Worm (Caenorhabditis elegans) whole organism, young adult: ENCODE data around the gene Y39A1A.31.

Source experiments
- C06A6.2 ChIP-seq: fragments of 200-800 bp; sonication (Bioruptor generic); conservative IDR thresholded peaks from 2 replicates; pipeline ENCODE4 v1.3.6; 2022; ENCODE audit warnings: missing genetic modification characterization, missing compliant biosample characterization
- F33H1.4 ChIP-seq: fragments of 200-800 bp; sonication (Bioruptor generic); IDR thresholded peaks from 2 replicates; pipeline ENCODE4 v1.3.6; 2022; ENCODE audit warnings: missing genetic modification reagents, missing genetic modification characterization, missing compliant biosample characterization
- F49E8.2 ChIP-seq: sonication (generic microtip); optimal IDR thresholded peaks from 3 replicates; lab custom pipeline; 2017; ENCODE audit warnings: missing genetic modification characterization, mild to moderate bottlenecking, missing compliant biosample characterization, antibody characterized with exemption, moderate library complexity; ENCODE audit not compliant: insufficient read depth
- F55B11.4 ChIP-seq: sonication (generic microtip); optimal IDR thresholded peaks from 2 replicates; lab custom pipeline; 2016; ENCODE audit warnings: missing compliant biosample characterization, missing genetic modification characterization, borderline replicate concordance; ENCODE audit not compliant: insufficient read depth
- F57C9.4 ChIP-seq: sonication (generic microtip); optimal IDR thresholded peaks from 2 replicates; lab custom pipeline; 2017; ENCODE audit warnings: mild to moderate bottlenecking, missing genetic modification characterization, missing compliant biosample characterization
- K11D2.4 ChIP-seq: fragments of 200-800 bp; sonication (Bioruptor generic); IDR thresholded peaks from 2 replicates; pipeline ENCODE4 v1.3.6; 2022; ENCODE audit warnings: missing genetic modification reagents, missing genetic modification characterization, missing compliant biosample characterization
- Y67H2A.10 ChIP-seq: fragments of 200-800 bp; sonication (Bioruptor generic); conservative IDR thresholded peaks from 2 replicates; pipeline ENCODE4 v1.3.6; 2022; ENCODE audit warnings: missing genetic modification reagents, missing genetic modification characterization, missing compliant biosample characterization
- akir-1 ChIP-seq: fragments of 200-800 bp; sonication (Bioruptor generic); optimal IDR thresholded peaks from 2 replicates; lab custom pipeline; 2018; ENCODE audit warnings: mild to moderate bottlenecking, missing genetic modification characterization, moderate library complexity, missing compliant biosample characterization
- ama-1 ChIP-seq, 3 experiments: fragments of 150-350 bp in 1 of 3; sonication (generic microtip) in 2 of 3; optimal IDR thresholded peaks; 2 replicates each; lab custom pipeline; 2014 to 2018; ENCODE audit warnings: missing biosample characterization in 2 of 3, missing genetic modification characterization in 2 of 3, missing genetic modification reagents in 2 of 3
- attf-6 ChIP-seq: fragments of 200-800 bp; sonication (Bioruptor generic); IDR thresholded peaks from 2 replicates; pipeline ENCODE4 v1.3.6; 2022; ENCODE audit warnings: missing genetic modification reagents, missing genetic modification characterization, missing compliant biosample characterization
- bed-2 ChIP-seq: fragments of 200-800 bp; sonication (Bioruptor generic); IDR thresholded peaks from 2 replicates; pipeline ENCODE4 v1.3.6; 2022; ENCODE audit warnings: missing genetic modification reagents, missing genetic modification characterization, missing compliant biosample characterization
- ceh-100 ChIP-seq: fragments of 200-800 bp; sonication (Bioruptor generic); IDR thresholded peaks from 2 replicates; pipeline ENCODE4 v1.3.6; 2022; ENCODE audit warnings: missing genetic modification reagents, missing genetic modification characterization, missing compliant biosample characterization
- ceh-27 ChIP-seq: fragments of 200-800 bp; sonication (Bioruptor generic); optimal IDR thresholded peaks from 2 replicates; lab custom pipeline; 2018; ENCODE audit warnings: mild to moderate bottlenecking, missing genetic modification characterization, moderate library complexity, missing compliant biosample characterization
- chd-7 ChIP-seq: sonication (generic microtip); optimal IDR thresholded peaks from 2 replicates; lab custom pipeline; 2016; ENCODE audit warnings: mild to moderate bottlenecking, missing genetic modification characterization, moderate library complexity, missing compliant biosample characterization
- dpl-1 ChIP-seq: fragments of 150-350 bp; optimal IDR thresholded peaks from 2 replicates; lab custom pipeline; 2014; ENCODE audit warnings: missing biosample characterization, missing genetic modification reagents, missing genetic modification characterization
- egl-18 ChIP-seq: fragments of 200-800 bp; sonication (Bioruptor generic); IDR thresholded peaks from 2 replicates; pipeline ENCODE4 v1.3.6; 2022; ENCODE audit warnings: missing genetic modification reagents, missing genetic modification characterization, missing compliant biosample characterization
- egrh-3 ChIP-seq: fragments of 200-800 bp; sonication (Bioruptor generic); IDR thresholded peaks from 2 replicates; pipeline ENCODE4 v1.3.6; 2022; ENCODE audit warnings: missing genetic modification reagents, missing genetic modification characterization, missing compliant biosample characterization
- hrde-1 ChIP-seq: sonication (generic microtip); optimal IDR thresholded peaks from 2 replicates; lab custom pipeline; 2016; ENCODE audit warnings: missing genetic modification characterization, mild to moderate bottlenecking, missing compliant biosample characterization, moderate library complexity, missing genotype, missing genetic modification reagents, borderline replicate concordance
- let-526 ChIP-seq: fragments of 200-800 bp; sonication (Bioruptor generic); IDR thresholded peaks from 2 replicates; pipeline ENCODE4 v1.3.6; 2022; ENCODE audit warnings: missing genetic modification reagents, missing genetic modification characterization, missing compliant biosample characterization
- let-607 ChIP-seq, 2 experiments: fragments of 200-800 bp in 1 of 2; sonication (Bioruptor generic) in 1 of 2; sonication (generic microtip) in 1 of 2; optimal IDR thresholded peaks; 2 replicates each; lab custom pipeline; 2016 to 2018; ENCODE audit warnings: mild to moderate bottlenecking in 2 of 2, missing compliant biosample characterization in 2 of 2, missing genetic modification characterization in 2 of 2, moderate library complexity in 2 of 2, missing genotype in 1 of 2
- lin-54 ChIP-seq: fragments of 200-800 bp; sonication (Bioruptor generic); optimal IDR thresholded peaks from 2 replicates; lab custom pipeline; 2018; ENCODE audit warnings: mild to moderate bottlenecking, missing genetic modification characterization, missing compliant biosample characterization
- madf-6 ChIP-seq: fragments of 200-800 bp; sonication (Bioruptor generic); IDR thresholded peaks from 2 replicates; pipeline ENCODE4 v1.3.6; 2022; ENCODE audit warnings: missing genetic modification reagents, missing genetic modification characterization, missing compliant biosample characterization
- nfya-1 ChIP-seq: sonication (generic microtip); optimal IDR thresholded peaks from 2 replicates; lab custom pipeline; 2017; ENCODE audit warnings: antibody characterized with exemption, missing compliant biosample characterization, missing genetic modification characterization, borderline replicate concordance; ENCODE audit not compliant: insufficient read depth
- nfya-2 ChIP-seq: fragments of 200-800 bp; sonication (Bioruptor generic); IDR thresholded peaks from 2 replicates; pipeline ENCODE4 v1.3.6; 2022; ENCODE audit warnings: missing genetic modification reagents, missing genetic modification characterization, missing compliant biosample characterization
- nhr-80 ChIP-seq: sonication (generic microtip); optimal IDR thresholded peaks from 2 replicates; lab custom pipeline; 2016; ENCODE audit warnings: missing genetic modification characterization, missing compliant biosample characterization
- nhr-90 ChIP-seq: sonication (generic microtip); optimal IDR thresholded peaks from 2 replicates; lab custom pipeline; 2016; ENCODE audit warnings: missing genotype, mild to moderate bottlenecking, missing genetic modification characterization, missing compliant biosample characterization
- rcor-1 ChIP-seq: fragments of 200-800 bp; sonication (Bioruptor generic); IDR thresholded peaks from 2 replicates; pipeline ENCODE4 v1.3.6; 2022; ENCODE audit warnings: missing genetic modification reagents, missing genetic modification characterization, missing compliant biosample characterization
- rec-8 ChIP-seq, 2 experiments: sonication (generic microtip); optimal IDR thresholded peaks; 2 replicates each; lab custom pipeline; 2016; ENCODE audit warnings: mild to moderate bottlenecking in 2 of 2, missing genetic modification characterization in 2 of 2, missing genetic modification reagents in 2 of 2, missing genotype in 2 of 2, missing biosample characterization in 1 of 2, missing compliant biosample characterization in 1 of 2, moderate library complexity in 1 of 2
- rpc-1 ChIP-seq, 2 experiments: fragments of 150-350 bp in 1 of 2; sonication (generic microtip) in 1 of 2; optimal IDR thresholded peaks; 2 replicates each; lab custom pipeline; 2014 to 2018; ENCODE audit warnings: missing biosample characterization in 1 of 2, missing genetic modification characterization in 1 of 2, missing genetic modification reagents in 1 of 2, missing genotype in 1 of 2
- sdz-38 ChIP-seq: sonication (generic microtip); optimal IDR thresholded peaks from 2 replicates; lab custom pipeline; 2016; ENCODE audit warnings: missing genotype, missing genetic modification characterization, missing compliant biosample characterization
- snpc-3.4 ChIP-seq: sonication (generic microtip); optimal IDR thresholded peaks from 2 replicates; lab custom pipeline; 2017; ENCODE audit warnings: missing genetic modification characterization, mild to moderate bottlenecking, missing compliant biosample characterization, antibody characterized with exemption, moderate library complexity, missing genotype, missing genetic modification reagents
- unc-62 ChIP-seq: fragments of 150-350 bp; optimal IDR thresholded peaks from 2 replicates; lab custom pipeline; 2014; ENCODE audit warnings: missing biosample characterization, missing genetic modification reagents, missing genetic modification characterization
- xnd-1 ChIP-seq: sonication (generic microtip); optimal IDR thresholded peaks from 2 replicates; lab custom pipeline; 2016; ENCODE audit warnings: missing genotype, missing genetic modification reagents, missing genetic modification characterization, missing compliant biosample characterization
- zim-3 ChIP-seq: sonication (generic microtip); optimal IDR thresholded peaks from 2 replicates; lab custom pipeline; 2017; ENCODE audit warnings: mild to moderate bottlenecking, missing genetic modification characterization, moderate library complexity, missing compliant biosample characterization
- ztf-22 ChIP-seq: fragments of 200-800 bp; sonication (Bioruptor generic); optimal IDR thresholded peaks from 2 replicates; lab custom pipeline; 2018; ENCODE audit warnings: mild to moderate bottlenecking, missing genetic modification characterization, moderate library complexity, missing compliant biosample characterization
- ztf-28 ChIP-seq: fragments of 200-800 bp; sonication (Bioruptor generic); IDR thresholded peaks from 2 replicates; pipeline ENCODE4 v1.3.6; 2022; ENCODE audit warnings: missing genetic modification reagents, missing genetic modification characterization, missing compliant biosample characterization

Gene Y39A1A.31

ce11 chrIII:10658394-10658793 is 30.6 kb downstream of the Y39A1A.31 start:
- TF ChIP-seq ztf-28 (GFP tag; lab: Robert Waterston, UW), result no peak
- no peak for TF ChIP-seq rpc-1 (optimal IDR thresholded peaks at IDR 0.05; lab: Kevin White, UChicago)
- TF ChIP-seq rpc-1 (tag; optimal IDR thresholded peaks at IDR 0.05; lab: Kevin White, UChicago), result no peak
- TF ChIP-seq K11D2.4 (GFP tag; lab: Robert Waterston, UW), result no peak
- no peak for TF ChIP-seq nhr-90 (tag; lab: Kevin White, UChicago)
- no peak for TF ChIP-seq F57C9.4
- TF ChIP-seq sdz-38 (tag; lab: Kevin White, UChicago), result no peak
- TF ChIP-seq F33H1.4 (GFP tag; lab: Robert Waterston, UW), result no peak
- no peak for TF ChIP-seq ceh-27 (GFP tag; lab: Kevin White, UChicago)

ce11 chrIII:10657661-10658060 is 31.3 kb downstream of the Y39A1A.31 start:
- TF ChIP-seq unc-62 (GFP tag; lab: Kevin White, UChicago), result no peak
- TF ChIP-seq ztf-22 (GFP tag; lab: Kevin White, UChicago), result no peak
- TF ChIP-seq nfya-1, result no peak
- no peak for TF ChIP-seq F55B11.4 (tag; lab: Kevin White, UChicago)
- no peak for TF ChIP-seq chd-7 (tag; lab: Kevin White, UChicago)
- TF ChIP-seq snpc-3.4 (tag; lab: Kevin White, UChicago), result no peak
- TF ChIP-seq hrde-1 (tag; lab: Kevin White, UChicago), result no peak
- TF ChIP-seq madf-6, result no peak
- TF ChIP-seq egrh-3 (GFP tag; lab: Robert Waterston, UW), result no peak
- TF ChIP-seq let-526 (GFP tag; lab: Robert Waterston, UW), result no peak
- no peak for TF ChIP-seq ceh-100 (GFP tag; lab: Robert Waterston, UW)
- TF ChIP-seq, all 124 proteins: peak for 0

- TF ChIP-seq let-607 (tag; optimal IDR thresholded peaks at IDR 0.05; lab: Kevin White, UChicago), result peak; percentile 67 to 85
- peak; percentile 60 for TF ChIP-seq nhr-80
- no peak for TF ChIP-seq zim-3 (tag; lab: Kevin White, UChicago)
Observed at ce11 chrIII:10656069-10656468, 32.9 kb downstream of the Y39A1A.31 start.

ce11 chrIII:10654718-10655117 is 34.2 kb downstream of the Y39A1A.31 start, which contains the start of gene cnt-2:
cnt-2 (plus strand) TSS chrIII:10655018.
- TF ChIP-seq ama-1 (optimal IDR thresholded peaks at IDR 0.05; lab: Kevin White, UChicago) (no peak), ama-1 (GFP tag; optimal IDR thresholded peaks at IDR 0.05; lab: Kevin White, UChicago) (no peak), madf-6 (no peak), dpl-1 (GFP tag; lab: Kevin White, UChicago) (no peak), C06A6.2 (GFP tag; lab: Robert Waterston, UW) (no peak), Y67H2A.10 (GFP tag; lab: Robert Waterston, UW) (no peak), akir-1 (GFP tag; lab: Kevin White, UChicago) (no peak), lin-54 (GFP tag; lab: Kevin White, UChicago) (no peak), attf-6 (GFP tag; lab: Robert Waterston, UW) (no peak), F33H1.4 (GFP tag; lab: Robert Waterston, UW) (no peak), bed-2 (no peak), rec-8 (tag; optimal IDR thresholded peaks at IDR 0.05; lab: Kevin White, UChicago) (no peak), ceh-27 (GFP tag; lab: Kevin White, UChicago) (no peak), nfya-2 (GFP tag; lab: Robert Waterston, UW) (no peak), chd-7 (tag; lab: Kevin White, UChicago) (no peak), egl-18 (GFP tag; lab: Robert Waterston, UW) (no peak), rcor-1 (GFP tag; lab: Robert Waterston, UW) (no peak), xnd-1 (tag; lab: Kevin White, UChicago) (no peak), rpc-1 (optimal IDR thresholded peaks at IDR 0.05; lab: Kevin White, UChicago) (no peak), rpc-1 (tag; optimal IDR thresholded peaks at IDR 0.05; lab: Kevin White, UChicago) (no peak), snpc-3.4 (tag; lab: Kevin White, UChicago) (no peak), F49E8.2 (no peak)
